Comparison of ENCODE assay signal across 5 worm cellular contexts in genomic region chrIII:3679083-3679482, ce11.
TF ChIP-seq lines count a peak whose summit lies in the region.

No protein-coding gene starts in this region.

TF ChIP-seq in whole organism, L1 larva, 84 proteins besides CTCF, POLR2A, EP300 and RAD21:
- no peak for TF ChIP-seq nhr-47 (tag; optimal IDR thresholded peaks at IDR 0.05; lab: Kevin White, UChicago)
- no peak for TF ChIP-seq nhr-20 (tag; optimal IDR thresholded peaks at IDR 0.05; lab: Kevin White, UChicago)
- TF ChIP-seq lin-14 (GFP tag; optimal IDR thresholded peaks at IDR 0.05; lab: Kevin White, UChicago) = peak; percentile 47
TF ChIP-seq in whole organism, L1 larva: peak in this region for 1.

TF ChIP-seq in whole organism, L2 larva, 48 proteins besides CTCF, POLR2A, EP300 and RAD21:
- TF ChIP-seq sem-4 (tag; optimal IDR thresholded peaks at IDR 0.05; lab: Kevin White, UChicago) = peak; percentile 9
- no peak for TF ChIP-seq ceh-82 (tag; optimal IDR thresholded peaks at IDR 0.05; lab: Kevin White, UChicago)
- peak in 1 of 2 experiments; percentile 34 for TF ChIP-seq lsy-2 (tag; optimal IDR thresholded peaks at IDR 0.05; lab: Kevin White, UChicago)

TF ChIP-seq in whole organism, L3 larva, 47 proteins besides CTCF, POLR2A, EP300 and RAD21:
- TF ChIP-seq skn-1 (tag; optimal IDR thresholded peaks at IDR 0.05; lab: Kevin White, UChicago) = no peak
- TF ChIP-seq lin-39 (tag; optimal IDR thresholded peaks at IDR 0.05; lab: Kevin White, UChicago) = peak; percentile 36
- TF ChIP-seq pqm-1 (tag; optimal IDR thresholded peaks at IDR 0.05; lab: Kevin White, UChicago) = no peak

TF ChIP-seq in whole organism, late embryonic, 69 proteins besides CTCF, POLR2A, EP300 and RAD21:
- TF ChIP-seq K09A11.1 (tag; optimal IDR thresholded peaks at IDR 0.05; lab: Kevin White, UChicago; ENCODE audit: insufficient read depth) (no peak), unc-55 (GFP tag; optimal IDR thresholded peaks at IDR 0.05; lab: Kevin White, UChicago) (peak; percentile 0), ceh-2 (tag; optimal IDR thresholded peaks at IDR 0.05; lab: Kevin White, UChicago) (no peak), unc-42 (tag; optimal IDR thresholded peaks at IDR 0.05; lab: Kevin White, UChicago) (peak; percentile 49), ama-1 (optimal IDR thresholded peaks at IDR 0.05; lab: Kevin White, UChicago) (no peak)

TF ChIP-seq in whole organism, mixed stage, embryonic, 35 proteins besides CTCF, POLR2A, EP300 and RAD21:
- TF ChIP-seq ham-2 (GFP tag; optimal IDR thresholded peaks at IDR 0.05; lab: Kevin White, UChicago) (no peak), blmp-1 (tag; optimal IDR thresholded peaks at IDR 0.05; lab: Kevin White, UChicago) (no peak), unc-120 (tag; optimal IDR thresholded peaks at IDR 0.05; lab: Kevin White, UChicago; ENCODE audit: poor library complexity, severe bottlenecking) (peak; percentile 5), elt-1 (tag; optimal IDR thresholded peaks at IDR 0.05; lab: Kevin White, UChicago; ENCODE audit: borderline replicate concordance, insufficient read depth) (no peak), lsy-2 (tag; optimal IDR thresholded peaks at IDR 0.05; lab: Kevin White, UChicago) (no peak), hlh-1 (tag; optimal IDR thresholded peaks at IDR 0.05; lab: Kevin White, UChicago) (peak; percentile 92), mab-5 (tag; optimal IDR thresholded peaks at IDR 0.05; lab: Kevin White, UChicago) (no peak), sem-2 (GFP tag; optimal IDR thresholded peaks at IDR 0.05; lab: Kevin White, UChicago) (no peak), lin-32 (GFP tag; optimal IDR thresholded peaks at IDR 0.05; lab: Kevin White, UChicago) (peak; percentile 17), nhr-28 (tag; optimal IDR thresholded peaks at IDR 0.05; lab: Kevin White, UChicago) (no peak), lin-13 (tag; optimal IDR thresholded peaks at IDR 0.05; lab: Kevin White, UChicago) (no peak), nhr-237 (tag; optimal IDR thresholded peaks at IDR 0.05; lab: Kevin White, UChicago) (no peak), zip-8 (tag; optimal IDR thresholded peaks at IDR 0.05; lab: Kevin White, UChicago) (no peak), unc-39 (tag; optimal IDR thresholded peaks at IDR 0.05; lab: Kevin White, UChicago) (no peak), nhr-2 (tag; optimal IDR thresholded peaks at IDR 0.05; lab: Kevin White, UChicago) (no peak), mls-2 (tag; optimal IDR thresholded peaks at IDR 0.05; lab: Kevin White, UChicago) (no peak), unc-62 (GFP tag; optimal IDR thresholded peaks at IDR 0.05; lab: Kevin White, UChicago) (peak; percentile 18), flh-1 (GFP tag; optimal IDR thresholded peaks at IDR 0.05; lab: Kevin White, UChicago) (no peak), pha-4 (tag; optimal IDR thresholded peaks at IDR 0.05; lab: Kevin White, UChicago) (no peak), ces-1 (GFP tag; optimal IDR thresholded peaks at IDR 0.05; lab: Kevin White, UChicago) (peak; percentile 87), M03D4.4 (tag; optimal IDR thresholded peaks at IDR 0.05; lab: Kevin White, UChicago) (no peak), ceh-83 (GFP tag; optimal IDR thresholded peaks at IDR 0.05; lab: Kevin White, UChicago) (no peak), drap-1 (GFP tag; optimal IDR thresholded peaks at IDR 0.05; lab: Kevin White, UChicago) (no peak), cnd-1 (tag; optimal IDR thresholded peaks at IDR 0.05; lab: Kevin White, UChicago) (no peak), nhr-76 (tag; optimal IDR thresholded peaks at IDR 0.05; lab: Kevin White, UChicago) (no peak), mep-1 (tag; optimal IDR thresholded peaks at IDR 0.05; lab: Kevin White, UChicago) (no peak), ztf-11 (tag; optimal IDR thresholded peaks at IDR 0.05; lab: Kevin White, UChicago) (no peak), nhr-12 (tag; optimal IDR thresholded peaks at IDR 0.05; lab: Kevin White, UChicago) (no peak), tbx-8 (GFP tag; optimal IDR thresholded peaks at IDR 0.05; lab: Kevin White, UChicago) (no peak)
